Worm (Caenorhabditis elegans) whole organism, young adult: ENCODE measurements around the gene chw-1.

ENCODE experiments used
- F22D6.2 ChIP-seq: sonication (generic microtip); optimal IDR thresholded peaks from 2 replicates; lab custom pipeline; 2016; ENCODE audit warnings: mild to moderate bottlenecking, missing genetic modification characterization, missing compliant biosample characterization
- F33H1.4 ChIP-seq: fragments of 200-800 bp; sonication (Bioruptor generic); IDR thresholded peaks from 2 replicates; pipeline ENCODE4 v1.3.6; 2022; ENCODE audit warnings: missing genetic modification reagents, missing genetic modification characterization, missing compliant biosample characterization
- F57A8.1 ChIP-seq: fragments of 200-800 bp; sonication (Bioruptor generic); optimal IDR thresholded peaks from 2 replicates; lab custom pipeline; 2018; ENCODE audit warnings: mild to moderate bottlenecking, missing genetic modification characterization, moderate library complexity, missing compliant biosample characterization
- T07F8.4 ChIP-seq: sonication (generic microtip); optimal IDR thresholded peaks from 2 replicates; lab custom pipeline; 2016; ENCODE audit warnings: mild to moderate bottlenecking, missing genetic modification characterization, moderate library complexity, missing compliant biosample characterization
- Y56A3A.18 ChIP-seq: fragments of 200-800 bp; sonication (Bioruptor generic); IDR thresholded peaks from 2 replicates; pipeline ENCODE4 v1.3.6; 2022; ENCODE audit warnings: missing genetic modification reagents, missing genetic modification characterization, missing compliant biosample characterization
- attf-5 ChIP-seq: fragments of 200-800 bp; sonication (Bioruptor generic); optimal IDR thresholded peaks from 2 replicates; lab custom pipeline; 2018; ENCODE audit warnings: mild to moderate bottlenecking, missing genetic modification characterization, missing compliant biosample characterization
- bed-2 ChIP-seq: fragments of 200-800 bp; sonication (Bioruptor generic); IDR thresholded peaks from 2 replicates; pipeline ENCODE4 v1.3.6; 2022; ENCODE audit warnings: missing genetic modification reagents, missing genetic modification characterization, missing compliant biosample characterization
- die-1 ChIP-seq: sonication (generic microtip); optimal IDR thresholded peaks from 2 replicates; lab custom pipeline; 2016; ENCODE audit warnings: missing genotype, mild to moderate bottlenecking, missing genetic modification characterization, missing compliant biosample characterization
- egrh-3 ChIP-seq: fragments of 200-800 bp; sonication (Bioruptor generic); IDR thresholded peaks from 2 replicates; pipeline ENCODE4 v1.3.6; 2022; ENCODE audit warnings: missing genetic modification reagents, missing genetic modification characterization, missing compliant biosample characterization
- fkh-3 ChIP-seq: sonication (generic microtip); optimal IDR thresholded peaks from 2 replicates; lab custom pipeline; 2016; ENCODE audit warnings: mild to moderate bottlenecking, missing genetic modification characterization, missing compliant biosample characterization
- hlh-26 ChIP-seq: fragments of 200-800 bp; sonication (Bioruptor generic); conservative IDR thresholded peaks from 2 replicates; pipeline ENCODE4 v1.3.6; 2022; ENCODE audit warnings: missing genetic modification reagents, missing genetic modification characterization, missing compliant biosample characterization
- hmg-1.2 ChIP-seq: fragments of 200-800 bp; sonication (Bioruptor generic); IDR thresholded peaks from 2 replicates; pipeline ENCODE4 v1.3.6; 2022; ENCODE audit warnings: missing genetic modification reagents, missing genetic modification characterization, missing compliant biosample characterization
- hsf-1 ChIP-seq: fragments of 200-800 bp; sonication (Bioruptor generic); IDR thresholded peaks from 2 replicates; pipeline ENCODE4 v1.3.6; 2022; ENCODE audit warnings: missing genetic modification reagents, missing genetic modification characterization, missing compliant biosample characterization
- let-526 ChIP-seq: fragments of 200-800 bp; sonication (Bioruptor generic); IDR thresholded peaks from 2 replicates; pipeline ENCODE4 v1.3.6; 2022; ENCODE audit warnings: missing genetic modification reagents, missing genetic modification characterization, missing compliant biosample characterization
- lin-26 ChIP-seq: fragments of 200-800 bp; sonication (Bioruptor generic); IDR thresholded peaks from 2 replicates; pipeline ENCODE4 v1.3.6; 2022; ENCODE audit warnings: missing genetic modification reagents, missing genetic modification characterization, missing compliant biosample characterization
- lsl-1 ChIP-seq: fragments of 200-800 bp; sonication (Bioruptor generic); optimal IDR thresholded peaks from 2 replicates; lab custom pipeline; 2018; ENCODE audit warnings: mild to moderate bottlenecking, missing genetic modification characterization, moderate library complexity, missing compliant biosample characterization
- madf-10 ChIP-seq: sonication (generic microtip); optimal IDR thresholded peaks from 2 replicates; lab custom pipeline; 2016; ENCODE audit warnings: mild to moderate bottlenecking, missing genetic modification characterization, missing compliant biosample characterization
- madf-3 ChIP-seq: fragments of 200-800 bp; sonication (Bioruptor generic); IDR thresholded peaks from 2 replicates; pipeline ENCODE4 v1.3.6; 2022; ENCODE audit warnings: missing genetic modification reagents, missing genetic modification characterization, missing compliant biosample characterization
- mcd-1 ChIP-seq: fragments of 200-800 bp; sonication (Bioruptor generic); IDR thresholded peaks from 2 replicates; pipeline ENCODE4 v1.3.6; 2022; ENCODE audit warnings: missing genetic modification reagents, missing genetic modification characterization, missing compliant biosample characterization
- mel-28 ChIP-seq: sonication (generic microtip); optimal IDR thresholded peaks from 2 replicates; lab custom pipeline; 2016; ENCODE audit warnings: borderline replicate concordance, mild to moderate bottlenecking, missing genetic modification characterization, missing compliant biosample characterization
- nhr-120 ChIP-seq: fragments of 200-800 bp; sonication (Bioruptor generic); IDR thresholded peaks from 2 replicates; pipeline ENCODE4 v1.3.6; 2022; ENCODE audit warnings: missing genetic modification characterization, missing compliant biosample characterization
- nhr-27 ChIP-seq: fragments of 200-800 bp; sonication (Bioruptor generic); optimal IDR thresholded peaks from 2 replicates; lab custom pipeline; 2018; ENCODE audit warnings: mild to moderate bottlenecking, missing genetic modification characterization, moderate library complexity, missing compliant biosample characterization
- snpc-1.1 ChIP-seq: sonication (generic microtip); optimal IDR thresholded peaks from 2 replicates; lab custom pipeline; 2017; ENCODE audit warnings: missing genetic modification characterization, mild to moderate bottlenecking, missing compliant biosample characterization, antibody characterized with exemption, moderate library complexity, missing genotype, missing genetic modification reagents; ENCODE audit not compliant: insufficient read depth
- xnd-1 ChIP-seq: sonication (generic microtip); optimal IDR thresholded peaks from 2 replicates; lab custom pipeline; 2016; ENCODE audit warnings: missing genotype, missing genetic modification reagents, missing genetic modification characterization, missing compliant biosample characterization
- zim-3 ChIP-seq: sonication (generic microtip); optimal IDR thresholded peaks from 2 replicates; lab custom pipeline; 2017; ENCODE audit warnings: mild to moderate bottlenecking, missing genetic modification characterization, moderate library complexity, missing compliant biosample characterization
- ztf-3 ChIP-seq: fragments of 200-800 bp; sonication (Bioruptor generic); optimal IDR thresholded peaks from 2 replicates; lab custom pipeline; 2018; ENCODE audit warnings: mild to moderate bottlenecking, missing genetic modification characterization, missing compliant biosample characterization
- ztf-6 ChIP-seq: fragments of 200-800 bp; sonication (Bioruptor generic); IDR thresholded peaks from 2 replicates; pipeline ENCODE4 v1.3.6; 2022; ENCODE audit warnings: missing genetic modification reagents, missing genetic modification characterization, missing compliant biosample characterization

Gene chw-1

DNA sequence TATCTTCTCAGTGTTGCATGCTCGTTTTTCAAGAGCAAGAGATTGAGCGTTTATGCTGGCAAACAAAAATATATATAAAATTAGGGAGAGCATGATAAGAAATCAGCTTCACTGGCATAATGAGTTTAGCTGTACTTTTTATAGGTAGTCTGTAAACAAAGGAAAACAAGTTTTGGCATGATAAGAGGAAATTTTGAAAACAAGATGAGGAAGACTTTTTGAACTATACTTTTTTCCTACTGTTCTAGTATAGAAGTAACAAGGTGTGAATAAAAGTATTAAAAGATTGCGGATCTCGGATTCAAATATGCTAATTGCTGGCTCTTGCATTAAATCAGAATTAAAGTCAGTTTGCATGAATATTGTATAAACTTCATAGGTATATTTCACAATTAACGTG lies 43.1 kb upstream of the chw-1 start, which contains the start of gene F15H10.5:
Gene F15H10.5, minus strand, starts transcription at position 101 of the 400 bp plus-strand sequence.
- no peak for TF ChIP-seq Y56A3A.18 (GFP tag; lab: Robert Waterston, UW)
- no peak for TF ChIP-seq nhr-120 (GFP tag; lab: Robert Waterston, UW)
- TF ChIP-seq F57A8.1 (GFP tag; lab: Kevin White, UChicago) = no peak
- no peak for TF ChIP-seq ztf-6 (GFP tag; lab: Robert Waterston, UW)
- no peak for TF ChIP-seq fkh-3 (tag; lab: Kevin White, UChicago)
- no peak for TF ChIP-seq die-1 (tag; lab: Kevin White, UChicago)
- TF ChIP-seq let-526 (GFP tag; lab: Robert Waterston, UW) = no peak
- TF ChIP-seq zim-3 = no peak

DNA sequence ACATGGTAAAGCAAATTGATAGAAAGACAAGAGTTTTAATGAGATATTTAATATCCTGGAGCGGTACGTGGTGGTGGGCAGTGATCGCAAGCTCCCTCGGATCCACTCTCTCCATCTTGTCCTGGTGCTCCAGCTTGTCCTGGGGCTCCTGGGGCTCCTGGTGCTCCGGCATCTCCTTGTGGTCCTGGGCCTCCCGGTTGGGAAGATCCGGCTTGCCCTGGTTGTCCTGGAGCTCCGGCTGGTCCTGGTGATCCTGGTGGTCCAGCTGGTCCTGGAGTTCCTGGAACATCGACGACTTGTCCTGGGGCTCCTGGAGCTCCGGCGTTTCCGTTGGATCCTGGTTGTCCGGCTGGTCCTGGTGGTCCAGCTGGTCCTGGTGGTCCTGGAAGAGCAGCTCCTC lies 41.2 kb upstream of the chw-1 start:
- peak; percentile 94; the same call in 1 of the 2 replicates for TF ChIP-seq egrh-3 (GFP tag; lab: Robert Waterston, UW)

DNA sequence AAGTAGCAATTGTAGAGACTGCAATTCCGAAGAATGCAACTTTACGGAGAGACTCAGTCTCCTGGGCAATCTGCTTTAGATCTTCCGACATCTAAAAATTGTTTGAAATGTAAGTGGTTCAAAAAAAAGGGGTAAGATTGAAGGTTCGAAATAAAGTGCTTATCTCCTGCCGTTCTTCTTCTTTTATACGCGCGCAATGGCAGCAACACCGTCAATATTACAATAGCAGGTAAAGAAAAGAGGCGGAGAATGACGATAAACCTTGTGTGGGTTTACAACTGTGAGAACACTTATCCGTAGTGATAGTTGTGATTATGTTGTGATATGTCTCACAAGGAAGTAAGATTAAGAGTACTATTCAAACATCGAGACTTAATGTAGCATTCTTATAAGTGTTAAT lies 40.3 kb upstream of the chw-1 start, which contains the start of gene col-13:
Gene col-13, minus strand, starts transcription at position 101 of the 400 bp plus-strand sequence.
- TF ChIP-seq lin-26 (no peak), hlh-26 (no peak), zim-3 (no peak), mcd-1 (GFP tag; lab: Robert Waterston, UW) (no peak), ztf-3 (GFP tag; lab: Kevin White, UChicago) (no peak)

DNA sequence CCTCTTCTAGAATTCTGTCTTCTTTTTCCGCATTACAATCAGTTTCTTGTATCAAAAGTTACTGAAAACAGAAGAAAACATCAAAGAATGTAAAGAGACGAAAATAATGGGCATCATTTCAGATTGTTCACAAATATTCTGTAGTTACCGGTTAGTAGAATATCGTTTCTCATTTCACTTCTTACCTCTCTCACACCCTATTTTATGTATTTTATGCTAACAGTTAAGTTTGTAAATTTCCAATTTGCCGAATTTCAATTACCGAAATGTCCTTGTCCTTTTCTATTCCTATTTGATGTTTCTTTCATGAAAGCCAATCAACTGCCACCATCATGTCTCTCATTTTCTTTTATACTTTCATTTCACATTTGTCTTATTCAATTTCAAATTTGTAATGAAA lies 38.6 kb upstream of the chw-1 start:
- TF ChIP-seq madf-3 (GFP tag; lab: Robert Waterston, UW) = no peak
- no peak for TF ChIP-seq ztf-3 (GFP tag; lab: Kevin White, UChicago)
- no peak for TF ChIP-seq F33H1.4 (GFP tag; lab: Robert Waterston, UW)

DNA sequence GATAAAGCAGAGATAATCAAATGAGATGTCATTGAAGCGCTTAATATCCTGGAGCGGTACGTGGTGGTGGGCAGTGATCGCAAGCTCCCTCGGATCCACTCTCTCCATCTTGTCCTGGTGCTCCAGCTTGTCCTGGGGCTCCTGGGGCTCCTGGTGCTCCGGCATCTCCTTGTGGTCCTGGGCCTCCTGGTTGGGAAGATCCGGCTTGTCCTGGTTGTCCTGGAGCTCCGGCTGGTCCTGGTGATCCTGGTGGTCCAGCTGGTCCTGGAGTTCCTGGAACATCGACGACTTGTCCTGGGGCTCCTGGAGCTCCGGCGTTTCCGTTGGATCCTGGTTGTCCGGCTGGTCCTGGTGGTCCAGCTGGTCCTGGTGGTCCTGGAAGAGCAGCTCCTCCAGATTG lies 38.1 kb upstream of the chw-1 start:
- peak; percentile 92 for TF ChIP-seq egrh-3 (GFP tag; lab: Robert Waterston, UW)
- TF ChIP-seq, all 124 proteins: peak for 1; not testable (repeated sequence) for 123

DNA sequence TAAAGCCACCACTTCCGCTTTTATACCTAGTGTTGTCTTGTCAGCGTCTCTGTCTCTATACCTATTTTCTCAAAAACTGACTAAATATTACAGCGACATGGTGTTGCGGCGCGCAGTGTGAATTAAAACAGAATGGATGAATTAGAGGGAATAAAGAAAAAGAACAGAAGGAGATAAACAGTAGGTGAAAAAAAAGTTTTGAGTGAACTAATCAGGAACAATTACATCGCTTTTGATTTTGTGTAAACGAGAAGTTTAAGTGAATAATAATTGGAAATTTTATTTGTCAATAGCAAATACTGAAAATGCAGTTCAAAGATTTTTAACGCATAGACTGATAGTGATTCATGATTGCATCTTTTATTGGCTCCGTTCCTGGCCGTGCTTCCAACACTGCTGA lies 37.0 kb upstream of the chw-1 start, which contains the start of gene col-12:
Gene col-12, minus strand, starts transcription at position 101 of the 400 bp plus-strand sequence.
- no peak for TF ChIP-seq hmg-1.2 (GFP tag; lab: Robert Waterston, UW)
- TF ChIP-seq egrh-3 (GFP tag; lab: Robert Waterston, UW) = no peak
- TF ChIP-seq hsf-1 (GFP tag; lab: Robert Waterston, UW) = no peak
- no peak for TF ChIP-seq mel-28 (tag; lab: Kevin White, UChicago)
- TF ChIP-seq T07F8.4 (tag; lab: Kevin White, UChicago) = no peak
- TF ChIP-seq snpc-1.1 (tag; lab: Kevin White, UChicago) = no peak
- no peak for TF ChIP-seq nhr-27
- TF ChIP-seq let-526 (GFP tag; lab: Robert Waterston, UW) = no peak
- TF ChIP-seq F57A8.1 (GFP tag; lab: Kevin White, UChicago) = no peak
- no peak for TF ChIP-seq bed-2 (GFP tag; lab: Robert Waterston, UW)
- TF ChIP-seq attf-5 = no peak
- no peak for TF ChIP-seq xnd-1 (tag; lab: Kevin White, UChicago)
- TF ChIP-seq madf-10 (tag; lab: Kevin White, UChicago) = no peak
- TF ChIP-seq F33H1.4 (GFP tag; lab: Robert Waterston, UW) = no peak

DNA sequence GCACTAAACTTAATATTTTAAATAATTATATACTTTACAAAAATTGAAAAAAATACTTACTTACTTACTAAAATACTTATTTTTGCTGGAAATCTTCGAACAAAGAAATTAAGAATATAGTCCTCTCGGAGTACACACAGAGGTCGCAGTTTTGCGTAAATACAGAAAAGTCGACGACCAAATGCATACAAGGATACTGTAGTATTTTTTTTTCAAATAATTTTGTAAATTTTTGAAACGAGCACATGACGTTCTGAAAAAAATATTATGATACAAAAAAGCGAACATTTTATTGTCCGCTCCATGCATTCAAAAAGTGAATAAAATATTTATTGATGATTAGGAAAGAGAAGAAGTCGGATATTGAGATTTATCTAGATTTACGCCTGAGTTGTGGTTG lies 35.8 kb upstream of the chw-1 start, which contains the start of gene apc-10:
Gene apc-10, minus strand, starts transcription at position 101 of the 400 bp plus-strand sequence.
- TF ChIP-seq F22D6.2 (no peak), lsl-1 (peak; percentile 62)
